Worm (Caenorhabditis elegans) whole organism, L4/young adult: ENCODE measurements around the gene ser-1.

Experiments
- W03F9.2 ChIP-seq: fragments of 150-350 bp; optimal IDR thresholded peaks from 2 replicates; lab custom pipeline; 2014; ENCODE audit warnings: missing biosample characterization, missing genetic modification characterization
- dao-5 ChIP-seq: sonication (generic microtip); optimal IDR thresholded peaks from 2 replicates; lab custom pipeline; 2016; ENCODE audit warnings: missing genotype, missing genetic modification characterization, moderate library complexity, missing compliant biosample characterization
- him-1 ChIP-seq: sonication (generic microtip); optimal IDR thresholded peaks from 2 replicates; lab custom pipeline; 2016; ENCODE audit warnings: missing genotype, missing genetic modification reagents, missing genetic modification characterization, missing compliant biosample characterization

The ser-1 gene

DNA sequence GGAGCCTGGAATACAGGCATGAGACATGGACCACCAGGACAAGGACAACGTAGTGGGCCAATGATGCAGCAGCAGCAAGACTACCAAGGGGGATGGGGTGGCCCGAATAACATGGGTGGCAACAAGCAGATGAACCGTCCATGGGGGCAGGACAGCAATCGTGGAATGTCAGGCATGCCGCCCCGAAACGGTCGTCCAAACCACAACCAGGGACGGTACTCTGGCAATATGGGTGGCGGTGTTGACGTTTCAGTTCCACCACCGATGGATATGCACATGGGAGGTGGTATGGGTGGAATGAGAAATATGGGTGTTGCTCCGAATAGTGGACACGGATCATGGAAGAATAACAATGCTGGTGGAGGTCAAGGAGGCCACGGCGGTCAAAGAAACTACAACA is 34.5 kb downstream of the ser-1 start:
- TF ChIP-seq him-1 (tag; lab: Kevin White, UChicago) (no peak), dao-5 (tag; lab: Kevin White, UChicago) (no peak), W03F9.2 (no peak)

DNA sequence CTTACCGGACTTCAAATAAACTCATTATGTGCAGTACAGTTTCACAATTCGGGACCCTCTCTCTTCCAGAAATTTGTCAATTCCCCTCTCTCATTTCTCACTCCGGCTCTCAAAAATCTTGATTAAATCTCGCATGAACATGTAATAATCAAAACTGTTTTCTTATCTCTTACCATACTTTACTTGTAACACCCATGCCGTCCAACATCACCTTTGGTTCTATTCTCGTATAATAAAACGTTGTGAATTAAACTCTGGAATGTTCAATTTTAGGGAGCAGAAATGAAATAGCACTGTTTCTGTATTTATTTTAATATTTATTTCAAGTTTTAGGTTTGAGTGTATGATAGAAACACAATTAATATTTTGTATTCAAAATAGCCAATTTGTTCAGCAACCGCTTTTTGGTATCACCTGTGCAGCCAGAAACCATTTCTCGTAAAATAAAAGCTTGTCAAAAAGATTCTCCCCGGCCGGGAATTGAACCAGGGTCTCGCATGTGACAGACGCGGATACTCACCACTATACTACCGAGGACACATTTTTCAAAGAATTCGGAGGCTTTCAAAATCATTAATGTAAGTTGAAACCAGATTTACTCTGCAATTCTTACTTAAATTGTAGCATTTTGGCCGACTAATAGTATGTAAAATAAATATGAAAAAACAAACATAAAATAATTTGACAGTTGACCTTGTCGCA is 38.0 kb downstream of the ser-1 start:
- no peak for TF ChIP-seq W03F9.2
- no peak for TF ChIP-seq him-1 (tag; lab: Kevin White, UChicago)
- TF ChIP-seq dao-5 (tag; lab: Kevin White, UChicago): no peak

DNA sequence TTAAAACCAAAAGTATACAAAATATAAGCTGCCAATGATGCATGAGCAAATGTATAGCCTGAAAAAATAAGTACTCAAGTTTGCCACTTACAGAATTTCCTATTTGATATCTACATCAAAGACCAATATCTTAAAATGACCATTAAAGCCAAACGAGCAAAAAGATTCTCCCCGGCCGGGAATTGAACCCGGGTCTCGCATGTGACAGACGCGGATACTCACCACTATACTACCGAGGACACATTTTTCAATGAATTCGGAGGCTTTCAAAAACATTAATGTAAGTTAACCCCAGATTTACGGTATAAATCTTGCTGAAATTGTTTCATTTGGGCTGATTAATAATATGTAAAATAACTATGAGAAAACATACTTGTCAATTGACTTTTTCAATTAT is 38.6 kb downstream of the ser-1 start:
- TF ChIP-seq W03F9.2: no peak
- no peak for TF ChIP-seq dao-5 (tag; lab: Kevin White, UChicago)
- no peak for TF ChIP-seq him-1 (tag; lab: Kevin White, UChicago)

- TF ChIP-seq dao-5 (tag; lab: Kevin White, UChicago) (no peak), him-1 (tag; lab: Kevin White, UChicago) (no peak), W03F9.2 (no peak)
These were observed 39.2 kb downstream of the ser-1 start for ce11 chrX:16618727-16619126.

- TF ChIP-seq dao-5 (tag; lab: Kevin White, UChicago): peak; percentile 33
- TF ChIP-seq him-1 (tag; lab: Kevin White, UChicago): no peak
- peak; percentile 47 for TF ChIP-seq W03F9.2
These were observed 39.6 kb downstream of the ser-1 start for ce11 chrX:16619158-16619557.

DNA sequence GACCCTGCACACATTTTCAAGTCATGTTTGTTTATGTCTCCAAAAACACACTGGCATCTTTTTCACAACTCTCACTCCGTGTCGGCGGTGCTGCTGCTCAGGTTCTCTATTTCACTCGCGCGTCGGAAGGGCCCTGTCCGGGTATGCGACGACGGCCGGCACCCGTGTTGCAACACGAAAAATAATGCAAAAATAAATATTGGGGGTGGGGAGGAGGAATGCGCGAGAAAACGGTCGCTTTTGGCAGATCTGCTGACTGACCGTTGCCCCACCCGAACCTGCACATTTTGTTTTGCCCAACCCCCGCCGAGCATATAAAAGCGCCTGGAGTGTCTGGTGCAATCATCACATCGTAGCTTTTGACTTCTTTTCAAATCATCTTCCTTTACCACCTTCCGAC is 41.9 kb downstream of the ser-1 start, which contains the start of gene cpg-19:
Gene cpg-19 (plus strand): TSS at position 341 of the 400 bp plus-strand sequence.
- TF ChIP-seq him-1 (tag; lab: Kevin White, UChicago) (no peak), dao-5 (tag; lab: Kevin White, UChicago) (no peak)

DNA sequence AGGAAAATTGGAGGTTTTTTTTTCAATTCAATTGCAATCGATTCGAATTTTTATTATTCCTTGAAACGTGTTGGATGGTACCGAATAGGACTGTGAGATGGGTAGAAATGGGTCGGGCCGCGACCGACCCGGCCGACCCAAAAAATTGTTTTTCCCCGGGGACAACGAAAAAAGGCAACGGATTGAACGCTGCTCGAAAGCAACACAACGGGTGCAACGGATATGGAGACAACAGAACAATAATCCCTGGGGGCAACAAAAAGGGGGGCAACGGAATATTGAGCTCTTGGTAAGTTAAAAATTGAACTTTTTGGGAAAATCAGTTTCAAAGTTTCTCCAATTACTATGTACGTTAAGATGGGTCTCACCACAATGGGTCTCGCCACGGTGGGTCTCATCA is 43.7 kb downstream of the ser-1 start:
- TF ChIP-seq dao-5 (tag; lab: Kevin White, UChicago) (no peak), him-1 (tag; lab: Kevin White, UChicago) (no peak), W03F9.2 (no peak)

ce11 chrX:16625078-16625808 is 45.7 kb downstream of the ser-1 start:
- TF ChIP-seq dao-5 (tag; lab: Kevin White, UChicago) (no peak), him-1 (tag; lab: Kevin White, UChicago) (no peak), W03F9.2 (no peak)

DNA sequence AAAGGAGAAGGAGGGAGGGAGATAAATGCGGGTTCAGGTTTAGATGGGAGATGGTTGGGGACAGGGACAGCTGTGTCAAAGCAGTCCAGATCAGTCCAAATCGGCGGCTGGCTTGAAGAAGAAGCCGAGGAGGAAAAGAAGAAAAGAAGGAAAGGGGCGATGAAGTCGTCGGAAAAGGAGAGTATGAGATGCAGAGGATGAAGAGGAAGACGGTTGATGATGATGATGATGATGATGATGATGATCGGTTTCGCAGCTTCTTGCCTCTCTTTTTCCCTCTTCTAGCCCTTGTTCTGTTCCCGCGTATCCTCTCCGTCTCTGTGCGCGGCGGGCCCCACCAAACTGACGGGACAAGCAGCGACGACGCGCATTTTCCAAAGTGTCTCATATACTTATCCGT is 47.3 kb downstream of the ser-1 start:
- TF ChIP-seq W03F9.2: no peak
- no peak for TF ChIP-seq him-1 (tag; lab: Kevin White, UChicago)
- no peak for TF ChIP-seq dao-5 (tag; lab: Kevin White, UChicago)

DNA sequence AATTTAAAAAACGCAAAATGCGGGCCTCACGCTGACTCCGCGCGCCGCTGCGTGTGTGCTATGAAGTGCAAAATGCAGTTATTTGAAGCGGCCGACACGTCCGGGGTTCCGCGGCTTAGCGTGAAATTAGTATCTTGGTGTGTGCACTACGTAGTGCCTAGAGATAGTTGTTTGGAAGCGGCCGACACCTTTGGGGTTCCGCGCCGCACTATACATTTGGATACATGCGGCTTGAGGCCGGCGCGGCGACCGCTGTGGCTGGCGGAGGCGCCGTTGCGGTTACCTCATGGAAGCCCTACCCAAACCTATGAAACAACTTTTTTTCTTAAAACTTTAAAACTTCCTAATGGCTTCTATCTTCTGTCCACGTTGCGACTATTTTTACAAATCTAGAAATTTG is 49.6 kb downstream of the ser-1 start:
- TF ChIP-seq dao-5 (tag; lab: Kevin White, UChicago) (no peak), W03F9.2 (no peak), him-1 (tag; lab: Kevin White, UChicago) (no peak)

DNA sequence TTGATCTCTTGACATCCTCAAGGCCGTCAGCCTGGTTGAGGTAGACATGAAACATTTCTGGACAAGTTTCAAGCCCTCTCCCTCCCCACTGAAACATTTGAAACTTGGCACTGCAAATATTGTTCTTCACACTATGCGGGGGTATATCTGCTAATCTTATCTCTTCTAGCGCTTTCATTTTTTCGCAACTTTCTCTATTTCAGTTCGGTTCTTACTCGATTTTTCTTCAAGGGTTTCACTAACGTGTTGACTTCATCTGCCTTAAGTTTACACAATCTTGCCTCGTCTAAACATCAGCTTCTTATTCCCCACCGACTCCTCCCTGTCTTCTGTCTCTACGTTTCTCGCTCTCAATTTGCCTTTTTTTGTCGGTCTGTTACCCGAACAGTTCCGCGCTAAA is 50.2 kb downstream of the ser-1 start:
- TF ChIP-seq dao-5 (tag; lab: Kevin White, UChicago): no peak
- no peak for TF ChIP-seq W03F9.2
- no peak for TF ChIP-seq him-1 (tag; lab: Kevin White, UChicago)

DNA sequence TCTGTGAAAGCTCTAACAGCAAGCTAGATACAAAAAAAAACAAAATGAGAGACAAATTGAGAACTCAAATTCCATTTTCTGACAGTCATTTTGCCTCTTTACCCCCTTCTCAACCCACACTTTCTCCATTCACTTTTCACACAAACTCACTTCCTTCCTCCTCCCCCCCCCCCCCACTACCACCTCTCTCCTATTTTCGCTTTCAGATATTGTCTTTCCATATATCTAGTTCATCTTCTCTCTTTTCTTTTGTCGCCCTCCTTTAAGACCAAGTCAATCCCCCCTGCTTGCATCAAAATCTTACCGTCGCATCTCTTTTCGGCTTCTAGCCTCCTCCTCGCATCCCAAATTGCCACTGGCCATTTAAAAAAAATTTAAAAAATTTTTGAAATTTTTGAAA is 52.3 kb downstream of the ser-1 start:
- TF ChIP-seq him-1 (tag; lab: Kevin White, UChicago) (no peak), dao-5 (tag; lab: Kevin White, UChicago) (no peak), W03F9.2 (no peak)

DNA sequence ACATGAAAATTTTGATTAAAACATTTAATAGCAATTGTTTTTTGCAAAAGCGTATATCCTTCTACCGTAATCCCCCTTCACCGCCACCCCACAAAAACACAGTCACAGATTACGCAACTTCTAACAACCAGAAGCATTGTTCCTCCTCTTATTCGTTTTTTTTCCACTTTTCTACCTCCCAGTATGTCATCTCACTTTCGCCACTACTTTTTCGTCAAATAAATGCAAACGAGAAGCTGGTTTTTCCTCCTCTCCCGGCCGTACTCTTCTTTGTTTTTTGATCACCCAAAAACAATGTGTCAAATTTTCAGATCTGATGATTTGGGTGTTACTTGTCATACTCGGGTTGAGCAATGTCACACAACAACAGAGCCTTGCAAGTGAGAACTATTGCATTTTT is 53.5 kb downstream of the ser-1 start, which contains the start of gene C06G1.1:
Gene C06G1.1 (plus strand): TSS at position 301 of the 400 bp plus-strand sequence.
- TF ChIP-seq W03F9.2: no peak
- no peak for TF ChIP-seq him-1 (tag; lab: Kevin White, UChicago)
- no peak for TF ChIP-seq dao-5 (tag; lab: Kevin White, UChicago)

ce11 chrX:16634103-16634502 is 54.6 kb downstream of the ser-1 start:
- TF ChIP-seq dao-5 (tag; lab: Kevin White, UChicago) (no peak), W03F9.2 (no peak), him-1 (tag; lab: Kevin White, UChicago) (no peak)
